Worm (Caenorhabditis elegans) whole organism, midembryonic: ENCODE data around the gene orc-3.
"Not testable (repeated sequence)": the region's sequence is repeated elsewhere in the genome, so short reads cannot be mapped to it uniquely, and the experiment has no call there.

ENCODE experiments used
- T22C8.4 ChIP-seq: fragments of 200-800 bp; sonication (Bioruptor generic); IDR thresholded peaks from 2 replicates; pipeline ENCODE4 v1.3.6; 2022; ENCODE audit warnings: missing genetic modification characterization, missing compliant biosample characterization
- cog-1 ChIP-seq: sonication (generic microtip); optimal IDR thresholded peaks from 2 replicates; lab custom pipeline; 2016; ENCODE audit warnings: missing genetic modification characterization, missing compliant biosample characterization
- flt-1 ChIP-seq: fragments of 200-800 bp; sonication (Bioruptor generic); IDR thresholded peaks from 2 replicates; pipeline ENCODE4 v1.3.6; 2022; ENCODE audit warnings: missing genetic modification characterization, missing compliant biosample characterization
- klf-2 ChIP-seq: fragments of 200-800 bp; sonication (Bioruptor generic); conservative IDR thresholded peaks from 2 replicates; pipeline ENCODE4 v1.3.6; 2022; ENCODE audit warnings: missing genetic modification reagents, missing genetic modification characterization, missing compliant biosample characterization
- ref-1 ChIP-seq: fragments of 200-800 bp; sonication (Bioruptor generic); conservative IDR thresholded peaks from 2 replicates; pipeline ENCODE4 v1.3.6; 2022; ENCODE audit warnings: missing genetic modification reagents, missing genetic modification characterization, missing compliant biosample characterization
- ztf-23 ChIP-seq: fragments of 200-800 bp; sonication (Bioruptor generic); IDR thresholded peaks from 2 replicates; pipeline ENCODE4 v1.3.6; 2022; ENCODE audit warnings: missing genetic modification reagents, missing genetic modification characterization, missing compliant biosample characterization

DNA sequence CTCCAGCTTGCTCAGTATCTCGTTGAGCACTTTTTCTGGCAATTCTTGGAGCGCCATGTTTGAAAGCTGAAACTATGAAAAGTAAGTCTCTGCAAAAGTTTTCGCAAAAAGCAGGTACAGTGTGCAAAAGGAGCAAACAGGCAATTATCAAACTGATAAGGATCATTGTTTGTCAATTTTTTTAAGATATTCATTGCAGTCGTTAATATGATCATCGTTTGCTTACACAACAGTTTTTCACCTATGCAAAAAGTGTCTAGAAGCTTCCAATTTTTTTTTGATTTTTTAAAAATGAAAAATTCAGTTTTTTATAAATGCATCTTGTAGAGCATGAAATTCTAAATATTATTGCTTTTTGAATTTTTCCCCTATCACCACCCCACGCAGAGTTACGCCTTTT lies 50.4 kb downstream of the orc-3 start, which contains the start of gene fbxa-78:
- not testable (repeated sequence) for TF ChIP-seq ref-1 (GFP tag; lab: Robert Waterston, UW); T22C8.4 (GFP tag; lab: Robert Waterston, UW); klf-2; flt-1 (GFP tag; lab: Robert Waterston, UW); ztf-23 (GFP tag; lab: Robert Waterston, UW); cog-1 (tag; lab: Kevin White, UChicago)
